Fruit fly (Drosophila melanogaster): Measurements from ENCODE around the gene ine.
A peak's percentile ranks its signal among the peaks of the same experiment; 100 is the strongest.

Gene ine

DNA sequence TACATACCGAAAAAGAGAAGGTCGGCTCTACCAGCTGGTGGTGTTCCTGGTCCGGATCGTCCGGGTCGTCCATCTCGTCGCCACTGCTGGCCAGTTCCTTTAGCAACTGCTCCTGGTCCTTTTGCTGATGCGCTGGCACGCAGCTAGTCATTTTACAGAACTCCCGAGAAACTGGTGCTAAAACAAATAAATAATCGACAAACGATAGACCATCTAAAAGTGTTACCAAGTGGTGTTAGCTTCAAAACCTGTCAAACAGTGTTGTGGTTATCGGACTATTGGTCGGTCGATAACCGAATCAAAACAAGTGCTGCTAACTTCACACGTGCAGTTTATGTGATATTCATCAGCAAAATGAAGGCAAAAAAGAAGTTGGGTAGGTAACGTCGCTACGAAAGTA is 32.4 kb downstream of the ine start, which contains the start of the genes morgue and Elp3 (continued):
- no peak for TF ChIP-seq so (GFP tag; IDR thresholded peaks at IDR 0.05)
- TF ChIP-seq tx (GFP tag; optimal IDR thresholded peaks at IDR 0.05), result no peak
- 0 out of 3 replicates have a peak, but pooled peaks have one; percentile 14 for TF ChIP-seq row (GFP tag; IDR thresholded peaks at IDR 0.05)
- no peak for TF ChIP-seq Atf6 (GFP tag; IDR thresholded peaks at IDR 0.05)
- peak; percentile 49 for TF ChIP-seq CG12659 (GFP tag; optimal IDR thresholded peaks at IDR 0.05)
- no peak for TF ChIP-seq HmgD (GFP tag; optimal IDR thresholded peaks at IDR 0.05)
- no peak for TF ChIP-seq sisA (GFP tag; IDR thresholded peaks at IDR 0.05)
- TF ChIP-seq CG7928 (GFP tag; optimal IDR thresholded peaks at IDR 0.05), result no peak
- TF ChIP-seq E2f1 (GFP tag; IDR thresholded peaks at IDR 0.05), result no peak
- TF ChIP-seq Sox102F (GFP tag; optimal IDR thresholded peaks at IDR 0.05), result no peak
- no peak for TF ChIP-seq Hr78 (GFP tag; optimal IDR thresholded peaks at IDR 0.05)
- TF ChIP-seq emc (GFP tag; optimal IDR thresholded peaks at IDR 0.05), result no peak
- TF ChIP-seq CG4617 (GFP tag; optimal IDR thresholded peaks at IDR 0.05; ENCODE audit: borderline replicate concordance), result peak; percentile 86
- TF ChIP-seq CG9932 (GFP tag; IDR thresholded peaks at IDR 0.05), result no peak
- TF ChIP-seq CG7963 (GFP tag; IDR thresholded peaks at IDR 0.05; ENCODE audit: partially characterized antibody), result peak; percentile 83
- TF ChIP-seq sens (GFP tag), result peak; percentile 56
- no peak for TF ChIP-seq ap (GFP tag; IDR thresholded peaks at IDR 0.05)
- no peak for TF ChIP-seq CG7745 (tag; optimal IDR thresholded peaks at IDR 0.05)
- TF ChIP-seq Rx (GFP tag; IDR thresholded peaks at IDR 0.05), result no peak
- no peak for TF ChIP-seq CG8281 (tag; optimal IDR thresholded peaks at IDR 0.05)
- TF ChIP-seq jumu (GFP tag; optimal IDR thresholded peaks at IDR 0.05), result no peak
- peak; percentile 79 for TF ChIP-seq zen2 (GFP tag; IDR thresholded peaks at IDR 0.05; ENCODE audit: partially characterized antibody)
- TF ChIP-seq CG3726 (GFP tag; IDR thresholded peaks at IDR 0.05), result no peak
- no peak for TF ChIP-seq esg (GFP tag; conservative IDR thresholded peaks at IDR 0.05)
- TF ChIP-seq gfzf (GFP tag; optimal IDR thresholded peaks at IDR 0.05), result peak; percentile 81
- TF ChIP-seq h (optimal IDR thresholded peaks at IDR 0.05), result no peak
- no peak for TF ChIP-seq Eip74EF (GFP tag; optimal IDR thresholded peaks at IDR 0.05)
- TF ChIP-seq z (GFP tag; IDR thresholded peaks at IDR 0.05), result no peak
- no peak for TF ChIP-seq CG9876 (GFP tag; optimal IDR thresholded peaks at IDR 0.05)
- TF ChIP-seq Hsf (GFP tag; optimal IDR thresholded peaks at IDR 0.05), result no peak
- TF ChIP-seq CG32767 (GFP tag; IDR thresholded peaks at IDR 0.05), result peak; percentile 22; the same call in 1 of the 2 replicates
- peak; percentile 86 for TF ChIP-seq MESR4 (GFP tag; optimal IDR thresholded peaks at IDR 0.05)
- no peak for TF ChIP-seq crc (GFP tag; optimal IDR thresholded peaks at IDR 0.05)
- TF ChIP-seq CHES-1-like (GFP tag; optimal IDR thresholded peaks at IDR 0.05), result peak; percentile 31
- TF ChIP-seq Antp (GFP tag; optimal IDR thresholded peaks at IDR 0.05), result no peak
- TF ChIP-seq ab (GFP tag; optimal IDR thresholded peaks at IDR 0.05), result no peak
- no peak for TF ChIP-seq CG43689 (GFP tag; IDR thresholded peaks at IDR 0.05)
- TF ChIP-seq CG7372 (GFP tag; IDR thresholded peaks at IDR 0.05), result no peak
- no peak for TF ChIP-seq CG12744 (GFP tag; optimal IDR thresholded peaks at IDR 0.05)
- TF ChIP-seq CG14050 (GFP tag; IDR thresholded peaks at IDR 0.05), result no peak
- TF ChIP-seq onecut (GFP tag; IDR thresholded peaks at IDR 0.05), result peak; percentile 45
- TF ChIP-seq D19A (tag; optimal IDR thresholded peaks at IDR 0.05), result no peak
- TF ChIP-seq Sox100B (GFP tag; optimal IDR thresholded peaks at IDR 0.05), result no peak
- TF ChIP-seq CG14014 (GFP tag; IDR thresholded peaks at IDR 0.05), result no peak
